Worm (Caenorhabditis elegans) whole organism, late embryonic: Measurements from ENCODE around the gene Y51H7C.13.

Experiments
- ceh-31 ChIP-seq: sonication (generic microtip); optimal IDR thresholded peaks from 2 replicates; lab custom pipeline; 2016; ENCODE audit warnings: missing genetic modification characterization, missing compliant biosample characterization
- dmd-4 ChIP-seq: sonication (generic microtip); optimal IDR thresholded peaks from 2 replicates; lab custom pipeline; 2016; ENCODE audit warnings: borderline replicate concordance, missing genetic modification characterization, missing compliant biosample characterization
- elt-4 ChIP-seq: sonication (generic microtip); optimal IDR thresholded peaks from 2 replicates; lab custom pipeline; 2016; ENCODE audit warnings: missing genetic modification characterization, missing compliant biosample characterization
- ets-4 ChIP-seq: sonication (generic microtip); optimal IDR thresholded peaks from 2 replicates; lab custom pipeline; 2016; ENCODE audit warnings: missing genetic modification characterization, missing compliant biosample characterization
- fax-1 ChIP-seq: sonication (generic microtip); optimal IDR thresholded peaks from 2 replicates; lab custom pipeline; 2016; ENCODE audit warnings: missing genotype, missing genetic modification characterization, missing compliant biosample characterization
- fkh-10 ChIP-seq: fragments of 150-350 bp; optimal IDR thresholded peaks from 2 replicates; lab custom pipeline; 2014; ENCODE audit warnings: missing biosample characterization, missing genetic modification reagents, missing genetic modification characterization
- nfya-1 ChIP-seq: sonication (generic microtip); optimal IDR thresholded peaks from 2 replicates; lab custom pipeline; 2017; ENCODE audit warnings: missing genetic modification characterization, mild to moderate bottlenecking, missing compliant biosample characterization, antibody characterized with exemption, moderate library complexity
- rnt-1 ChIP-seq: sonication (generic microtip); optimal IDR thresholded peaks from 2 replicates; lab custom pipeline; 2016; ENCODE audit warnings: missing genetic modification characterization, missing compliant biosample characterization
- sox-4 ChIP-seq: sonication (generic microtip); optimal IDR thresholded peaks from 2 replicates; lab custom pipeline; 2017; ENCODE audit warnings: mild to moderate bottlenecking, missing genetic modification characterization, inconsistent platforms, missing compliant biosample characterization

DNA sequence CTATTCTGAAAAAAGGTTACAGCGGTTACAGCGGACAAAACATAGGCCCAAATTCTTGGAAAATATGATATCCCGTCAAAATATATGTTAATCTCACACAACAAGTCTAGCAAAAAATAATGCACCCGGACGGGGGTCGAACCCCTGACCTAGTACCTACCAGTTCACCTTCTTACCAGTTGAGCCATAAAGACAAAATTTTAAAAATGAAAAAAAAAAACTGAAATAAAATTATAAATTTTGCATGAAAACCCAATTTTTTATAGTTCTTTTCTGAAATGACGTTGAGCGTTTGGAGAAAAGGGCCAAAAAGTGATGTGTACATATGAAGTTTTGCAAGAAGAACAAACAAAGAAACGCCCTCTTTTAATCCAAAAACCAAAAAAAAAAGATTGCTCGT lies 16.1 kb upstream of the Y51H7C.13 start:
- TF ChIP-seq nfya-1 (tag; lab: Kevin White, UChicago) (no peak), rnt-1 (tag; lab: Kevin White, UChicago) (no peak), ceh-31 (no peak), elt-4 (tag; lab: Kevin White, UChicago) (no peak), fkh-10 (GFP tag; lab: Kevin White, UChicago) (no peak), ets-4 (tag; lab: Kevin White, UChicago) (no peak), dmd-4 (tag; lab: Kevin White, UChicago) (no peak), fax-1 (no peak), sox-4 (tag; lab: Kevin White, UChicago) (no peak)
